Worm (Caenorhabditis elegans) whole organism, young adult: ENCODE results near the gene srt-24.

Source experiments
- B0261.1 ChIP-seq: sonication (generic microtip); optimal IDR thresholded peaks from 2 replicates; lab custom pipeline; 2016; ENCODE audit warnings: mild to moderate bottlenecking, missing genetic modification characterization, moderate library complexity, missing compliant biosample characterization
- B0336.3 ChIP-seq: fragments of 200-800 bp; sonication (Bioruptor generic); IDR thresholded peaks from 2 replicates; pipeline ENCODE4 v1.3.6; 2022; ENCODE audit warnings: missing genetic modification characterization, missing compliant biosample characterization
- aptf-3 ChIP-seq: fragments of 200-800 bp; sonication (Bioruptor generic); IDR thresholded peaks from 2 replicates; pipeline ENCODE4 v1.3.6; 2022; ENCODE audit warnings: missing genetic modification characterization, missing compliant biosample characterization
- ccch-3 ChIP-seq: fragments of 200-800 bp; sonication (Bioruptor generic); optimal IDR thresholded peaks from 2 replicates; lab custom pipeline; 2018; ENCODE audit warnings: mild to moderate bottlenecking, missing genetic modification characterization, missing compliant biosample characterization
- ceh-100 ChIP-seq: fragments of 200-800 bp; sonication (Bioruptor generic); IDR thresholded peaks from 2 replicates; pipeline ENCODE4 v1.3.6; 2022; ENCODE audit warnings: missing genetic modification reagents, missing genetic modification characterization, missing compliant biosample characterization
- ceh-58 ChIP-seq: fragments of 200-800 bp; sonication (Bioruptor generic); IDR thresholded peaks from 2 replicates; pipeline ENCODE4 v1.3.6; 2022; ENCODE audit warnings: missing genetic modification characterization, missing compliant biosample characterization
- ceh-91 ChIP-seq: fragments of 200-800 bp; sonication (Bioruptor generic); IDR thresholded peaks from 2 replicates; pipeline ENCODE4 v1.3.6; 2022; ENCODE audit warnings: missing genetic modification reagents, missing genetic modification characterization, missing compliant biosample characterization
- hrde-1 ChIP-seq: sonication (generic microtip); optimal IDR thresholded peaks from 2 replicates; lab custom pipeline; 2016; ENCODE audit warnings: missing genetic modification characterization, mild to moderate bottlenecking, missing compliant biosample characterization, moderate library complexity, missing genotype, missing genetic modification reagents, borderline replicate concordance
- mcd-1 ChIP-seq: fragments of 200-800 bp; sonication (Bioruptor generic); IDR thresholded peaks from 2 replicates; pipeline ENCODE4 v1.3.6; 2022; ENCODE audit warnings: missing genetic modification reagents, missing genetic modification characterization, missing compliant biosample characterization
- nfya-1 ChIP-seq: sonication (generic microtip); optimal IDR thresholded peaks from 2 replicates; lab custom pipeline; 2017; ENCODE audit warnings: antibody characterized with exemption, missing compliant biosample characterization, missing genetic modification characterization, borderline replicate concordance; ENCODE audit not compliant: insufficient read depth
- tbp1 ChIP-seq: fragments of 200-800 bp; sonication (Bioruptor generic); optimal IDR thresholded peaks from 2 replicates; lab custom pipeline; 2018; ENCODE audit warnings: mild to moderate bottlenecking, missing genetic modification characterization, missing compliant biosample characterization

- TF ChIP-seq B0261.1 (tag; lab: Kevin White, UChicago) = no peak
- TF ChIP-seq tbp1 = no peak
- no peak for TF ChIP-seq hrde-1 (tag; lab: Kevin White, UChicago)
- TF ChIP-seq B0336.3 (GFP tag; lab: Robert Waterston, UW) = no peak
- TF ChIP-seq ceh-91 (GFP tag; lab: Robert Waterston, UW) = no peak
- TF ChIP-seq nfya-1 (tag; lab: Kevin White, UChicago) = no peak
- TF ChIP-seq ceh-100 (GFP tag; lab: Robert Waterston, UW) = no peak
- TF ChIP-seq mcd-1 (GFP tag; lab: Robert Waterston, UW) = no peak
- no peak for TF ChIP-seq ccch-3 (GFP tag; lab: Kevin White, UChicago)
- no peak for TF ChIP-seq ceh-58 (GFP tag; lab: Robert Waterston, UW)
- no peak for TF ChIP-seq aptf-3 (GFP tag; lab: Robert Waterston, UW)
Measured at ce11 chrIV:740674-741073, 9.8 kb upstream of the srt-24 start.
